Worm (Caenorhabditis elegans): ENCODE measurements around the gene polq-1.

DNA sequence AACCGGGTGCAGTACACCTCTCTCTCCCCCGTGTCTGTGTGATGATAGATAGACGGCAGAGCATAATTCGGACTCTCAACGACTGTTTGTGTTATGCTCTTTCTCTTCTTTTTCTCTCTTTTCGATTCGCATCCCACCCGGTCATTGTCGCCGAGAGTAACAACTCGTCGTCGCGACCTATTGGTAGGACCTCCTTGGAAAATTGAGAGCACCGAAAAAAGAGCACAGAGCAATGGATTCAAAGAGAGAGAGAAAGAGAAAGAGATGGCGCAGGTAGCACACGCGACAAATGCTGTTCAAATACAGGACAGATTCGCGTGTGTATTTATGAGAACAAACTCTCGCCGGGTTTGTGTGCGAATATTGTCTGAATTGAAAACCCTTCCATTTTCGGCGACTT, 40.7 kb upstream of the polq-1 start:
- TF ChIP-seq pqm-1 (tag; optimal IDR thresholded peaks at IDR 0.05) = no peak
- TF ChIP-seq nhr-28 (tag; optimal IDR thresholded peaks at IDR 0.05) = no peak
- no peak for TF ChIP-seq jun-1 (tag; optimal IDR thresholded peaks at IDR 0.05)
- no peak for TF ChIP-seq fkh-10 (GFP tag; optimal IDR thresholded peaks at IDR 0.05)
- no peak for TF ChIP-seq unc-39 (tag; optimal IDR thresholded peaks at IDR 0.05)

Data from whole organism, L3 larva.